Worm (Caenorhabditis elegans): ENCODE results near the gene T28D6.5.

Gene T28D6.5

DNA sequence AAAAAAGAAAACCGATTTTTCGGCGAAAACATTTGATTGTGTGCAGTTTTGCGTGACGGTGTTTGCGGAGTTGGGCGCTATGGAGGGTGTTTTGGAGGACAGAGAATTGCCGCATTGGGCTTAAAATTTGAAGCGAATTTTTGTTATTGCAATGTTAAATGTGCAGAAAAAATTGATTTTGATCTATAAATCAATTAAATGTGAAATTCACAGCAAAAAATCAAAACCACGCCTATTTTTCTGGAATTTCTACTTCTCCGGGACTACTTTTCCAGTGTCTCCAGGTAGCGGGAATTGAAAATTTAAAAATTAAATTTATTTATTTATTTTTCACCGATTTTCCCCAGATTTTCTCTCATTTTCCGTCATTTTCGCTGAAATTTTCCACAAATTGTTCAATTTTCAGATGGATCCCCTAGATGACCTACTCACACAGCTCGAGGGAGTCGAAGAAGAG lies 16.3 kb upstream of the T28D6.5 start, which contains the start of gene mcm-10:
Gene mcm-10 (plus strand): TSS at position 407 of the 457 bp plus-strand sequence.
- TF ChIP-seq sea-1 (GFP tag; conservative IDR thresholded peaks at IDR 0.05) (no peak), tbx-11 (GFP tag; IDR thresholded peaks at IDR 0.05) (no peak), ceh-36 (tag; optimal IDR thresholded peaks at IDR 0.05) (no peak), pes-1 (GFP tag; IDR thresholded peaks at IDR 0.05) (peak; percentile 59), tbx-37 (GFP tag; conservative IDR thresholded peaks at IDR 0.05) (peak; percentile 50; the same call in 1 of the 2 replicates), scrt-1 (GFP tag; IDR thresholded peaks at IDR 0.05) (no peak), tra-4 (tag; optimal IDR thresholded peaks at IDR 0.05) (peak; percentile 35), aly-1 (tag; optimal IDR thresholded peaks at IDR 0.05) (no peak), flt-1 (GFP tag; IDR thresholded peaks at IDR 0.05) (peak; percentile 36; the same call in 1 of the 2 replicates), ets-7 (tag; optimal IDR thresholded peaks at IDR 0.05) (peak; percentile 64), B0310.2 (tag; optimal IDR thresholded peaks at IDR 0.05) (peak; percentile 37), hmg-4 (GFP tag; optimal IDR thresholded peaks at IDR 0.05) (no peak), hnd-1 (tag; optimal IDR thresholded peaks at IDR 0.05) (peak; percentile 15), F13C5.2 (tag; optimal IDR thresholded peaks at IDR 0.05) (peak; percentile 85), hmbx-1 (tag; optimal IDR thresholded peaks at IDR 0.05) (no peak), ama-1 (optimal IDR thresholded peaks at IDR 0.05) (no peak), ceh-13 (GFP tag; optimal IDR thresholded peaks at IDR 0.05) (peak; percentile 37)

DNA sequence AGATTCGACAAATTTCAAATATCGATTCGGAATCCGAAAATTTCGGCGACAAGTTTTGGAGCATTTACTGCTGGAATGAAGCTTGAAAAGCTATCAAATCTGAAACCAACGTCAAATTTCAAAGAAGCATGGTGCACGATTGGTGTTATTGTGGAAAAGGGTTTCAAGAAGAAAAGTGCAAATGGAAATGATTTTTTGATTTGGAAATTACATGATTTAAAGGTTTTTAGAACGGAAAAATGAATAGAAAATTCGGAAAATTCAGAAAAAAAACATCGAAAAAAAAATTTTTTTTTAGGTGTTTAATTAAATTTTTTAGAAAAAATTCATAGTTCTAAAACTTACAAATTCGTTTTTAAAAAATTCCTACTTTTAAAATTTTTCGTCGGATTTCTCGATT lies 15.4 kb upstream of the T28D6.5 start, which contains the start of gene teg-1:
Gene teg-1 (minus strand): TSS at position 101 of the 400 bp plus-strand sequence.
- TF ChIP-seq tbx-37 (GFP tag; conservative IDR thresholded peaks at IDR 0.05): no peak
- TF ChIP-seq flt-1 (GFP tag; IDR thresholded peaks at IDR 0.05): no peak
- TF ChIP-seq tbx-11 (GFP tag; IDR thresholded peaks at IDR 0.05): no peak

DNA sequence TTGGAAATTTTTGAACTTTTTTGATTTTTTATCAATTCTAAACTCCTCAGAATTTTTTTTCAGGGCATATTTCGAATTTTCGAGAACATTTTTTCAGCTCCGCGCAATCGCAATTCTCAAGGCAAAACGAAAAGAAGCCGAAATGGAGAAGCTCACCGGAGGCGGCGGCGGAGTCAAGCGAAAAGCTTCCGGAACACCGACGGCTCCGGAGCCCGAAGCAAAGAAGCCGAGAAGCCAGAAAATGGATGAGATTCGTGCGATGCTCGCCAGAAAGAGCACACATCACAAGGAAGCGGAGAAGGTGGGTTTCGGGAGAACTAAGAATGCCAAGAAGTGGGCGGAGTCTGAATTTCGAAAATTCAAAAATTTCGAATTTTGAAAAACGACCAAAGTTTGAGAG lies 9.4 kb upstream of the T28D6.5 start:
- TF ChIP-seq aly-1 (tag; optimal IDR thresholded peaks at IDR 0.05): no peak
- no peak for TF ChIP-seq hmbx-1 (tag; optimal IDR thresholded peaks at IDR 0.05)

DNA sequence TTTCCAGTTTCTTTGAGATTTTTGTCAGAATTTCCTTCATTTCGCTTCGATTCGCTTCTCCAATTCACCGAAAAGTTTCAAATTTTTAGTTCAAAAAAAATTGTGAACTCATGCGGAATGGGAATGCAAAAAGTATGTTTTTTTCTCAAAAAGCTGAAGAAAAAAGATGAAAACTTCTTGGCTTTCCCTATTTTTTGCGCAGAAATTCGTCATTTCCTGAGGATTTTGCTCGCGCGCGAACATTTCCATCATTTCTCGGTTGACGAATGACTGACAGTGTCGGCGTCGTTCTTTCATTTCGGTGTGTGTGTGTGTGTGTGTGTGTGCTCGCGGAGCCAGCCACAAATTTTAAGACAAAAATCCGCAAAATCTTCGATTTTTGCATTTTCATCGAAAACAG lies 1.2 kb upstream of the T28D6.5 start:
- TF ChIP-seq flt-1 (GFP tag; IDR thresholded peaks at IDR 0.05): no peak
- no peak for TF ChIP-seq ets-7 (tag; optimal IDR thresholded peaks at IDR 0.05)
- TF ChIP-seq B0310.2 (tag; optimal IDR thresholded peaks at IDR 0.05): no peak
- no peak for TF ChIP-seq pes-1 (GFP tag; IDR thresholded peaks at IDR 0.05)
- TF ChIP-seq hmbx-1 (tag; optimal IDR thresholded peaks at IDR 0.05): no peak
- no peak for TF ChIP-seq sea-1 (GFP tag; conservative IDR thresholded peaks at IDR 0.05)
- no peak for TF ChIP-seq tbx-11 (GFP tag; IDR thresholded peaks at IDR 0.05)
- no peak for TF ChIP-seq tra-4 (tag; optimal IDR thresholded peaks at IDR 0.05)
- TF ChIP-seq tbx-37 (GFP tag; conservative IDR thresholded peaks at IDR 0.05): no peak
- no peak for TF ChIP-seq ceh-36 (tag; optimal IDR thresholded peaks at IDR 0.05)
- TF ChIP-seq hmg-4 (GFP tag; optimal IDR thresholded peaks at IDR 0.05): no peak
- no peak for TF ChIP-seq ama-1 (optimal IDR thresholded peaks at IDR 0.05)
- TF ChIP-seq scrt-1 (GFP tag; IDR thresholded peaks at IDR 0.05): no peak
- no peak for TF ChIP-seq hnd-1 (tag; optimal IDR thresholded peaks at IDR 0.05)
- TF ChIP-seq F13C5.2 (tag; optimal IDR thresholded peaks at IDR 0.05): no peak
- TF ChIP-seq aly-1 (tag; optimal IDR thresholded peaks at IDR 0.05): no peak
- no peak for TF ChIP-seq ceh-13 (GFP tag; optimal IDR thresholded peaks at IDR 0.05)

DNA sequence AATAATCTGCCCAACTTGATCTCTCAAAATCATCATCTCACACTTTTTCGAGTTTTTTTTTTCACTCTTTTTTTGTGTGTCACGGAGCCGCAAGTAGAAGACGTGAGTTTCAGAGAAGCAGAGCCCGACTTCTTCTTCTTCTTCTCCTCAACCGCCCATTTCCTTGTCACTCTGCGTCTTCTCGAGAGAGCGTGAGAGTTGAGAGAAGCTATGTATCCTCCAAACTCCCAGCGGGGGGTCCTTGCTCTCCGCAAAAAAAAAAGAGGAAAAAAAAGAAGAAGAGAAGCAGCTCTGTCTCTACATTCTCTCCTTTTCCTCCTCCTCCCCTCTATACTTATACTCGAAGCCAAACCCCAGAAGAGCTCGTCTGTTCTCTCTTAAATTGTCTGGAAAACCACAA lies 864 bp downstream of the T28D6.5 start:
- TF ChIP-seq hmbx-1 (tag; optimal IDR thresholded peaks at IDR 0.05) (no peak), sea-1 (GFP tag; conservative IDR thresholded peaks at IDR 0.05) (no peak), pes-1 (GFP tag; IDR thresholded peaks at IDR 0.05) (no peak), ceh-36 (tag; optimal IDR thresholded peaks at IDR 0.05) (no peak), tbx-11 (GFP tag; IDR thresholded peaks at IDR 0.05) (no peak), tbx-37 (GFP tag; conservative IDR thresholded peaks at IDR 0.05) (no peak), F13C5.2 (tag; optimal IDR thresholded peaks at IDR 0.05) (no peak), flt-1 (GFP tag; IDR thresholded peaks at IDR 0.05) (no peak), ets-7 (tag; optimal IDR thresholded peaks at IDR 0.05) (no peak), scrt-1 (GFP tag; IDR thresholded peaks at IDR 0.05) (no peak), B0310.2 (tag; optimal IDR thresholded peaks at IDR 0.05) (no peak), tra-4 (tag; optimal IDR thresholded peaks at IDR 0.05) (no peak), ceh-13 (GFP tag; optimal IDR thresholded peaks at IDR 0.05) (no peak)

DNA sequence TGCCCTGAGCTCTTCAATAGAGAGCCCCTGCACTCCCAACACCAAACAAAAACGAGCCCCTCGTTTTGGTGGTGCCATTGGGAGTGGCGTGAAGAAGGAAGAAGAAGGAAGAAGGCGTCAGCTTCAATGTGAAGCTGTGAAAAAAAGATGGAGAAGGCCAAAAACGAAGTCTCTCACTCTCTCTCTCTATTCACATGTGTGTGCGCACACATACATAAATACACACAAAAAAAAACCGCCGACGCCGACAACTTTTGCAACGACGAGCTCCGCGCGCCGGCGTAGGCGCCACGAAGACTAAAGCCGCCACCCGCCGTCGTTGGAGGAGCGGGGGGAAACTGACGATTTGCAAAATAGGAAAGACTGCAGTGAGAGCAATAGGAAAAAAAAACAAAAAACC lies 2.6 kb downstream of the T28D6.5 start:
- TF ChIP-seq tbx-37 (GFP tag; conservative IDR thresholded peaks at IDR 0.05): no peak
- TF ChIP-seq ets-7 (tag; optimal IDR thresholded peaks at IDR 0.05): no peak

DNA sequence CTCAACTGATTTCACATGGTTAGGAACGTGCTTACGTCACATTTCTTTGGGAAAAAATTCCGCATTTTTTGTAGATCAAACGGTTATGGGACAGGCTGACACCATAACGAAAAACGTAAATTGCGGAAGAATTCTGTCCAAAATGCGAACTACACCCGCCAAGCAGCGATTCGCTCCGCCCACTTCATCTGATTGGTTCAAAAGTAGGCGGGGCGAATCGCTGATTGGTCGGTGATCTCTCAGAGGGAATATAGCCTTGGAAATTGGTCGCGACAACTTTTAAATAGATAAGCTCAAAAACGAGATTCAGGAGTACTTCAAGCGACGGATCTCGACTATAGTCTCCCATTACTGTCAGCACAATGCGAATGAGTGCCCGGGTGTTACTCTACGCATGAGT lies 4.1 kb downstream of the T28D6.5 start:
- TF ChIP-seq hmbx-1 (tag; optimal IDR thresholded peaks at IDR 0.05): no peak
- no peak for TF ChIP-seq flt-1 (GFP tag; IDR thresholded peaks at IDR 0.05)
- TF ChIP-seq ceh-36 (tag; optimal IDR thresholded peaks at IDR 0.05): no peak
- no peak for TF ChIP-seq scrt-1 (GFP tag; IDR thresholded peaks at IDR 0.05)
- TF ChIP-seq B0310.2 (tag; optimal IDR thresholded peaks at IDR 0.05): no peak
- no peak for TF ChIP-seq F13C5.2 (tag; optimal IDR thresholded peaks at IDR 0.05)
- no peak for TF ChIP-seq aly-1 (tag; optimal IDR thresholded peaks at IDR 0.05)
- no peak for TF ChIP-seq sea-1 (GFP tag; conservative IDR thresholded peaks at IDR 0.05)
- no peak for TF ChIP-seq ceh-13 (GFP tag; optimal IDR thresholded peaks at IDR 0.05)
- no peak for TF ChIP-seq ama-1 (optimal IDR thresholded peaks at IDR 0.05)
- no peak for TF ChIP-seq tbx-37 (GFP tag; conservative IDR thresholded peaks at IDR 0.05)

DNA sequence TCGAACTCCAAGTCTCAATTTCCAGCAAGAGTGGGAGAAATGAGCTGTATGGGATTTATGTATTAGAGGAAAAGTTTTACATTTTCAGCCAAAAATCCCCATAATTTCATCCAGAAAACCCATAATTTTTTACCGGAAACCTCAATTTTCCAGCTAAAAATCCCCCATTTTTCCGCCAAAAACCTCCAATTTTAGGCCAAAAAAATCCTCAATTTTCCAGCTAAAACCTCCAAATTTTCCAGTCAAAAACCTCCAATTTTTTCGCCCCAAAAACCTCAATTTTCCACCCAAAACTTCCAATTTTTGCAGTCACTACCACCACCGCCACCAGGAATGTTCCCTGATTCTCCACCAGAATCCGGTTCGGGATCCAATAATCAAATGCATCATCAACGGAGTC lies 8.0 kb downstream of the T28D6.5 start:
- no peak for TF ChIP-seq ceh-36 (tag; optimal IDR thresholded peaks at IDR 0.05)
- TF ChIP-seq ama-1 (optimal IDR thresholded peaks at IDR 0.05): no peak
- TF ChIP-seq flt-1 (GFP tag; IDR thresholded peaks at IDR 0.05): no peak
- TF ChIP-seq tbx-11 (GFP tag; IDR thresholded peaks at IDR 0.05): no peak
- TF ChIP-seq ets-7 (tag; optimal IDR thresholded peaks at IDR 0.05): no peak
- no peak for TF ChIP-seq tra-4 (tag; optimal IDR thresholded peaks at IDR 0.05)
- TF ChIP-seq scrt-1 (GFP tag; IDR thresholded peaks at IDR 0.05): no peak
- no peak for TF ChIP-seq pes-1 (GFP tag; IDR thresholded peaks at IDR 0.05)
- TF ChIP-seq tbx-37 (GFP tag; conservative IDR thresholded peaks at IDR 0.05): no peak
- TF ChIP-seq ceh-13 (GFP tag; optimal IDR thresholded peaks at IDR 0.05): no peak
- TF ChIP-seq sea-1 (GFP tag; conservative IDR thresholded peaks at IDR 0.05): no peak
- no peak for TF ChIP-seq hmg-4 (GFP tag; optimal IDR thresholded peaks at IDR 0.05)
